Worm (Caenorhabditis elegans) whole organism, dauer: ENCODE measurements around the gene C45G9.8.
"Not testable (repeated sequence)": the region's sequence is repeated elsewhere in the genome, so short reads cannot be mapped to it uniquely, and the experiment has no call there.

Experiments
- unc-62 ChIP-seq: sonication (generic microtip); optimal IDR thresholded peaks from 2 replicates; lab custom pipeline; 2017; ENCODE audit warnings: missing biosample characterization, missing genetic modification reagents, missing genetic modification characterization

The C45G9.8 gene

DNA sequence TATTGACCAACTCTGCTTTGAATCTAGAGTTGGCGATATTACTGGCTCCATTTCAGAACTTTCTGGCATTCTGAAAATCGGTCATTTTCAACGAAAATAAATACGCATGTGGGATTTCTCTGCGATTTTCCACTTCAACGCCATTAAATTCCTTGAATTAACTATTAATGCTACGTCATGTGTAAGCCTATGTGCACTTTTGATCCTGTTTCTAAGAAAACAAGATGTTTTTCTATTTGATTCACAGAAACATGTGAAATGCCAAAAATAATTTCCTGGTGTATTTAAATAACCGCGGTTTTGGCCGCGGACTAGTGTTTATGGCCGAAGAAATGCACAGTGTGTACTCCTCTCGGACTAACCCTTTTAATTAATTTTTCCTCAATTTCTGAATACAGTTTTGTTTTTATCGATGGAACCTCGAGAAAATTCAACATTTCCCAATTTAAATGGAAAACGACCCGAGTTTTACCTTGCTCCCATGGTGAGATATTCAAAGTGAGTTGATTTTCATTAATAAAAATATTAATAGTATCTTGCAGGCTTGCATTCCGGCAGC is 15.3 kb upstream of the C45G9.8 start, which contains the start of the genes C45G9.11 and C45G9.2:
C45G9.11 (minus strand) TSS at position 51 of the 559 bp plus-strand sequence.
C45G9.2 (plus strand) TSS at position 392 of the 559 bp plus-strand sequence.
- no peak for TF ChIP-seq unc-62 (GFP tag; lab: Kevin White, UChicago)

DNA sequence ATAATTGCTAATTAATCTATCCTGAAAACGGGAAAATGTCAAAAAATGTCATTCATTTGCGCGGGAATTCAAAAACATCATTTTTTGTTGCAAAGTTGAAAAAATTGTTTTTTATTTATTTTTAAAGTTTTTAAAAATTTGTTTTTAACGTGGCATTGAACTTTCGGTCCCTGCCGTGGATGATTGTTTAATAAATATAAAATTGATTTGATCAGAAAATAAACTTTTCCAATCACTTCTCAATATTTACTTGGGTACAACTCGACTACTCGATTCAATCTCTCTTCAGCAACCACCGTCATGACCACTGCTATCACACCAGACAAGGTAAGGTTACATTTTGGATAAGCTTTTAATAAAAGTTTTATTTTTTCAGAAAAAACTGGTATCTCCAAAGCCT is 9.0 kb upstream of the C45G9.8 start, which contains the start of gene C45G9.4:
C45G9.4 (plus strand) TSS at position 301 of the 400 bp plus-strand sequence.
- TF ChIP-seq unc-62 (GFP tag; lab: Kevin White, UChicago): not testable (repeated sequence)

DNA sequence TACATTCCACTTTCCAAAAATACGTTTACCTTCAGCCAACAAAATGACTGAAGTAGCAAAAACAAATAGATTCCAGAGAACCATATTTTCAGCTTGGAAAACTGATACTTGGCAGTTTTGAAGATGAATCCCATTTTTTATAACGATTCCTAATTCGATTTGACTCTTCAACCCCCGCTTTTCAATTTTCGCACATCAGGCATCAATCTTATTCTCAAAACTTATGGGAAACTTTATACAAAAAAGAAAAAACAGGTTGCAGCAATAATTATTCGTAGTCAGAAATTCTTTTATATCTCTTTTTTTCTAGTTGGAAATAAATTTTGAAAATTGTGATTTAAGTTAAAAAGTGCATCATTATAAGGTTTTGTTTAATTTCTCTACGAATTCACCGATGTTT is 8.4 kb upstream of the C45G9.8 start, which contains the start of gene C45G9.10:
C45G9.10 (minus strand) TSS at position 101 of the 400 bp plus-strand sequence.
- TF ChIP-seq unc-62 (GFP tag; lab: Kevin White, UChicago): no peak

DNA sequence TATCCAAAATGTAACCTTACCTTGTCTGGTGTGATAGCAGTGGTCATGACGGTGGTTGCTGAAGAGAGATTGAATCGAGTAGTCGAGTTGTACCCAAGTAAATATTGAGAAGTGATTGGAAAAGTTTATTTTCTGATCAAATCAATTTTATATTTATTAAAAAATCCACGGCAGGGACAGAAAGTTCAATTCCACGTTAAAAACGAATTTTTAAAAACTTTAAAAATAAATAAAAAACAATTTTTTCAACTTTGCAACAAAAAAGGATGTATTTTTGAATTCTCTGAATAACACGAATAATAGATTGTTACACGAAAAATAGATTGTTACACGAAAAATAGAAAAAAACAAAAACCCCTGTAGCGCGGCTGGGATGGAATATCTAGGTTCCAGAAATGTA is 2.3 kb upstream of the C45G9.8 start, which contains the start of gene C45G9.9:
C45G9.9 (minus strand) TSS at position 101 of the 400 bp plus-strand sequence.
- TF ChIP-seq unc-62 (GFP tag; lab: Kevin White, UChicago): not testable (repeated sequence)

DNA sequence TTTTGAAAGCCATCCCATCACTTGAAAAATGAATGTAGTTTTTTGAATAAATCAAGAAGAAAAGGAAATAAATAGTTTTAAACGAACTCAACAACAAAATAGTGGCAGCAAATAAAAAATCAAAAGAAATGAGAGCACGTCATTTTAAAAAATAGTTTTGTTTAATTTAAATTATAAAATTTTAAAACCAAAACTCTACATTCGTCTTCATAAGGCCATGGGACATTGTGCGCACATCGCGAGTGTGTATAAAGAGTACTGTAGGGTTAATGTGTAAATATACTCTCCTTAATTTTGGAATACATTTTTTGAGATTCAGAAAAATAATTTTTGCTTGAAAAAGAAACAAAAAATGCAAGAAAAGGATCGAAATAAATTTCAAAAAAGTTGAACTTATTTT is 1.5 kb downstream of the C45G9.8 start, which contains the start of gene C45G9.15:
C45G9.15 (minus strand) TSS at position 101 of the 400 bp plus-strand sequence.
- TF ChIP-seq unc-62 (GFP tag; lab: Kevin White, UChicago): no peak

DNA sequence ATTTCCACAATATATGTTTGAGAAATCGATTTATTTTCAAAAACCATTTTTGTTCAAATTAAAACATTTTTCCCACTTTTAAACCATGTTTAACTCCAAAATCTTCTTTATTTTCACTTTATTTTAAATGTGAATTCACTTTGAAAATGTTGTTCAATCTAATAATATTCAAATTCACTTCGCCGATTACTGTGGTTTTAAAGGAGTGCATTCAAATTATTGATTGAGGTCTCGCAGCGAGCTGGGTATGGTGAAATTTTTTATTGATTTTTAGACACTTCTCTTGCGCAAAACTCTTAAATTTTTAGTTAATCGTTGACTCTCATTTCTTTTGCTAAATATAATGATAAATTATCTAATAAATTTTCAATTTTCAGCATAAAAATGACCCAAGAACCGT is 5.7 kb downstream of the C45G9.8 start, which contains the start of gene C45G9.5:
C45G9.5 (plus strand) TSS at position 378 of the 400 bp plus-strand sequence.
- TF ChIP-seq unc-62 (GFP tag; lab: Kevin White, UChicago): no peak

DNA sequence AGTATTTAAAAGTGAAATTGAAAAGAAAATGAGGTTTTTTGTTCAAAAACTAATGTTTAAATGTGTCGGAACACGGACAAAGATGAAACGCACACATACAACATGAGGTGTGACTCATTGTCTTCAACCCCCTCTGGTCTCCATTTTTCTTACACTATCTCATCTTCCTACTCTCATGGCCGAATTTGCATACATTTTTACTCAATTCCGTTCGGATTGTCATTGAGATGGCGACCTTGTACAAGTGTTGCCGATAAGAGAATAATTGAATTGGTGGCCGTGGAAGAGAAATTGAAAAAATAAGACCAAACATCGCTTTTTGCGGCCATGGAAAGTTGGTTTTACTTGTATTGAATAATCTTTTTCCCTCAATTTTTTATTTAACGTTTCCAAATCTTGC is 6.3 kb downstream of the C45G9.8 start, which contains the start of gene txbp-3:
txbp-3 (minus strand) TSS at position 285 of the 400 bp plus-strand sequence.
- TF ChIP-seq unc-62 (GFP tag; lab: Kevin White, UChicago): no peak

DNA sequence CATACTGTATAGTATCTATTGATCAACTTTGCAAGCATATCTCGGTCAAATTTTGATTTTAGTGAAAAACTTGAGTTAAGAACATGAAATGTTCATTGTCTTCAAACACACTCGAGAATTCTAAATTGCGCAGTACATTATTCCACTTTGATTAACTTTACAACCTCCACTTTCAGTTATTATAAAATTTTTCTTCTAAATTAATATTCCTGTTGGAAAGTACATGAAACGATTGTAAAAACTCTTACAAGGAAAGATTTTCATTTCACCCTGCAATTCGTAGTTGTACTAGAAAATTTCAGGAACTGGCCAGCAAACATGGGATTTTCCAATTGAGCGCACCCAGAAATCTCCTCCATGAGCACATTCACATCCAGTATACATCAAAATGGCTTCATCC is 8.7 kb downstream of the C45G9.8 start, which contains the start of gene C45G9.14:
C45G9.14 (plus strand) TSS at position 301 of the 400 bp plus-strand sequence.
- no peak for TF ChIP-seq unc-62 (GFP tag; lab: Kevin White, UChicago)

DNA sequence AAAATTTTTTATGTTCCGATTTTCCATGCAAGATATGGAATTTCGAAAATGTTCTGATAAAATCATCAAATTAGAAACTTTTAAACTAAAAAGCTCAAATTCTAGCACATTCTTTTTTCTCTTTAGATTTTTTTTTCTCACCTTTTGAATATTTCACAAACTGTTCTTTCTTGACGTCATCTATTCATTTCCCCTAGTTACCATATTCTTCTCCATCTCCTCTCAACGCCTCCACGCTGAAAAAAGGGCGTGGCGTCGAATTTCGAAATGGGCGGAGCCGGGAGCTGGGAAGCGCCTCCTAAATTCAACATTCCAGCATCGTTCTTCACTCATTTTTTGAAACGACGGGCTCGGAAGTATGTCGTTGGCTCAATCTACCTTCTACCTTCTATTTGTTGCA is 11.3 kb downstream of the C45G9.8 start, which contains the start of gene nlp-43:
nlp-43 (plus strand) TSS at position 301 of the 400 bp plus-strand sequence.
- TF ChIP-seq unc-62 (GFP tag; lab: Kevin White, UChicago): no peak

DNA sequence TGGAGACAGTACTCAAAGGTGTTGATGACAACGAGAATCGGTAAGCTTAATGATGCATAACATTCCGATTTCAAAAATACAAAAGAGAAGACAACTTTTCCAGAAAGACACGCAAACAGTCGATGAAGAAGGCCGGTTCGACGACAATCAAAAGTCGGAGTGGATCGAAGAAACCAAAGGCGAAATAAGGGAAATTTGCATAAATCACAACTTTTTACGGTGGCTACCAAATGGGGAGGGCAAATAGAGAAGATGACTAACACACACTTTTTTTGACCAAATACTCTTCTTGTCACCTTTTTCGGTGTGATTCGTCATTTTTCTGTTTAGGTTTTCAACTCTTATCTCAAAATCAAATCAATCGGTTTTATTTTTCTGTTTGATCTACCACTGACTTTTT is 17.3 kb downstream of the C45G9.8 start, which contains the start of gene C45G9.6:
C45G9.6 (plus strand) TSS at position 301 of the 400 bp plus-strand sequence.
- no peak for TF ChIP-seq unc-62 (GFP tag; lab: Kevin White, UChicago)

DNA sequence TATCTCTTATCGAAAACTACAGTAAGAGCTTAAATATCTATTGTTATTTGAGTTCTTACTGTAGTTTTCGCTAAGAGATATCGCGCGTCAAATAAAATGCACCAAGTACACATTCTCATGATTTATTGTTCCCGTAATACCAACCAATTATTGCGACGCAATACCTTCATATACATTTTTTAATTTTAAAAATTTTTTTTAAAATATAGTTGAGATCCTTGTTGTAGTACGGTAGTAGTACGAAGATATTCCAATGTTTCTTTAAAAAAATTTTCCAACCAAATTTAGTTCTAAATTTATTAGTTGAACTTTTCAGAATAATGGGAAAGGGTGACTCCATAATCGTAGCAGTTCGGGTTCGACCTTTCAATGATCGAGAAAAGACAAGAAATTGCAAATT is 22.8 kb downstream of the C45G9.8 start, which contains the start of gene klp-6:
klp-6 (plus strand) TSS at position 301 of the 400 bp plus-strand sequence.
- no peak for TF ChIP-seq unc-62 (GFP tag; lab: Kevin White, UChicago)

DNA sequence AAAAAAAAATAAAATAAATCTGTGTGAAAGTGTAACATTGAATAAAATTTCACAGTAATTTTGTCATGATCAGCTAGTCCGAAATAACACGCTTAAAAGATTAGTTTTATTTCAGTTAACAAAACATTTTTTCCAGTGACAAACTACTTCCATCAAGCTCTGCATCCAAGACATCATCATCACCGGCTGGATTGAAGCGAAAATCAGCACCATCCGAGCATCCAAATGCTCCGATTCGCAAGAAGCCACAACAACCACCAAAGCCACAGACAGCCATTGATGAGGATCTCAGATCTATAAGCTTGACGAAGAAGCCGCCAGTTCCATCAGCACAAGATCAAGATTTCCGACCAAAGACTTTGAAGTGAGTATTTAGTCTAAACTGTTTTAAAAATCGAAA is 26.2 kb downstream of the C45G9.8 start:
- TF ChIP-seq unc-62 (GFP tag; lab: Kevin White, UChicago): no peak

DNA sequence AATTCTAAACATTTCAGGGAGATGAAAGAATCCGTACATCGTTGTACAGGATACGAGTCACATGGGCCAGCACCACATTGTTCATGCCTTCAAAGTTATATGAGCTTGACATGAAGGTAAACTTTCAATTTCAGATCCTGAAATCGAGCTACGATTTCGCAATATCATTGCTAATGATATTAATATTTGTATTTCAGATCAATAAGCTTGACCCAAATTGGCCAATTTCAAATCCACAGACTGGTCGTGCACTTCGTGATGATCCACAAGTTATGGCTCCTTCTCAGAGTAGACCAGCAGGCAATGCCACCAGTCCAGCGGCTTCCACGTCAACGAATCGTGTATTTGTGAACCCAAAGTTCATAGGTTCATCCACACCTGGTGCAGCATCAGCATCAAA is 27.1 kb downstream of the C45G9.8 start:
- TF ChIP-seq unc-62 (GFP tag; lab: Kevin White, UChicago): no peak

DNA sequence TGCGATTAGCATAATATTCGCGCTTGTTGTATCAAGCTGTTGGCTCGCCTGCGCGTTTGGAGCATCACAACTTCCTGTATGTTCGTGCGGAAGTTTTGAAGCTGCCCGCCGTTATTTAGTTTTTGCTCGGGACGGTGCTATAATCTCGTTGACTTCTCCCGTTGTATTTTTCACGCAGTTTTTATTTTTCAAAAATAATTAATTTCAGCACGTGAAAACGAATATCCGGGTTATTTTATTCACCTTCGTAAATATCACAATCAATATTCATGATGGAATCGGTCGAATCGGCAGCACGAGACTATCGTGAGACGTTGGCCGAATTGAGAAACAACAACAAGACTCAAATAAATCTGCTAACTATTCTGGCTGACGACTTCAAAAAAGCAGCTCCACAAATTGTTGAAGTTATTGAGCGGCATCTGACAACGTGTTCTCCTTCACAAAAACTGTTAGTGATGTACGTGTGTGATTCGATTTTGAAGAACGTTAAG is 28.3 kb downstream of the C45G9.8 start:
- no peak for TF ChIP-seq unc-62 (GFP tag; lab: Kevin White, UChicago)

DNA sequence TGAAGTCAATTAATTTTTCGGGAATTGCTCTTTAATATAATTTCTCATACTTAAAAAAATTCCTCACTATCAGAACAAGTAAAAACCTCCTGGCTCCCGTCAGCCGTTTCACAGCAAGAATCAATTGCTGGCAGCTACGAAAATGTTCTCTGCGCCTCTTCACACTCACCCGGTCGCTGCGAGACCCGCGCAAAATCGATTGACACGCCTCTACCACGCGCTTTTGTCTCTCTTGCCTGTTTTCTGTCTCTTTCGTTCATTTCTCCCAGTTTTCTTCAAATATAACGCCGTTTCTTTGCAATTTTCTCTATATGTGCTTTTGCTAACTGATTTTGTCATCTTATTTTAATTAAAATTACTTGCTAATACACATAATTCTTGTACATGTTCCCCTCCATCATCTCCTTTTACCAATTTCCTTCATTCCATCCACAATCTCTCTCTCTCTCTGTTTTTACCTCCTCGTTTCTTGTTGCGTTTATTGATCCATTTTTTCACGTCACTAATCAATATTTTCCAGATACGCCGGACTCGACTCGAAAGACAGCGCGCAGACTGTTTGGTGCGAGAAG is 29.0 kb downstream of the C45G9.8 start, which contains the start of gene pcf-11:
pcf-11 (plus strand) TSS at position 522 of the 572 bp plus-strand sequence.
- no peak for TF ChIP-seq unc-62 (GFP tag; lab: Kevin White, UChicago)

DNA sequence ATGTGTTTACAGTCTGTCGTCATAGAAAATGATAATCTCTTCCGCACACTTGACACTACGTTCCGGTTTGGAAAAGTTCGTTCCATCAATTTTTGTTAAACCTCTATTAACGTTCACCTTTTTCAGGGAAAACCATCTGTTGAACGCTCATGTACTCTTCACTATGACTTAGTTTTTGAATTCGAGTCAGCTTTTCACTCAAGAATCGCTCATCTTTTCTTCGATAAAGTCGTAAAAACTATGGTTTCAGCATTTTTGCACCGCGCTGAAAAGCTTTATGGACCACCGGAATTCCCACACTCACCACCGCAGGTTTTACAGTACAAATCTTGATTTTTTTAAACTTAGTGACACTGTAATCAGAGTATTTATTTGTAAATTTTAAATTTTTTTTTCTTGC is 29.8 kb downstream of the C45G9.8 start:
- TF ChIP-seq unc-62 (GFP tag; lab: Kevin White, UChicago): no peak
